Worm (Caenorhabditis elegans): ENCODE measurements around the gene C17C3.3.

- no peak for TF ChIP-seq M03D4.4 (tag; optimal IDR thresholded peaks at IDR 0.05)
- TF ChIP-seq tbx-8 (GFP tag; optimal IDR thresholded peaks at IDR 0.05), result no peak
- TF ChIP-seq unc-62 (GFP tag; optimal IDR thresholded peaks at IDR 0.05), result no peak
Observed at ce11 chrII:5582309-5582708, 20.8 kb downstream of the C17C3.3 start, which contains the start of gene T25E4.2.
